Worm (Caenorhabditis elegans) whole organism, L2 larva: ENCODE results near the gene M03C11.6.
A peak's percentile ranks its signal among the peaks of the same experiment; 100 is the strongest.

Experiments used
- C34F6.9 ChIP-seq: fragments of 150-350 bp; optimal IDR thresholded peaks from 2 replicates; lab custom pipeline; 2014; ENCODE audit warnings: missing biosample characterization, missing genetic modification characterization
- R02D3.7 ChIP-seq: fragments of 150-350 bp; optimal IDR thresholded peaks from 2 replicates; lab custom pipeline; 2014; ENCODE audit warnings: missing biosample characterization, missing genetic modification characterization
- ZK546.5 ChIP-seq: sonication (generic microtip); optimal IDR thresholded peaks from 2 replicates; lab custom pipeline; 2017; ENCODE audit warnings: missing biosample characterization, missing genetic modification characterization
- alr-1 ChIP-seq: fragments of 150-350 bp; optimal IDR thresholded peaks from 2 replicates; lab custom pipeline; 2014; ENCODE audit warnings: missing biosample characterization, missing genetic modification characterization
- aly-2 ChIP-seq: fragments of 150-350 bp; optimal IDR thresholded peaks from 2 replicates; lab custom pipeline; 2014; ENCODE audit warnings: missing biosample characterization, missing genetic modification characterization
- ama-1 ChIP-seq: fragments of 150-350 bp; optimal IDR thresholded peaks from 2 replicates; lab custom pipeline; 2018; ENCODE audit warnings: inconsistent platforms
- blmp-1 ChIP-seq: sonication (generic microtip); optimal IDR thresholded peaks from 2 replicates; lab custom pipeline; 2017; ENCODE audit warnings: missing genetic modification characterization, mild to moderate bottlenecking, missing compliant biosample characterization, antibody characterized with exemption, moderate library complexity; ENCODE audit not compliant: insufficient read depth
- ceh-82 ChIP-seq: fragments of 150-350 bp; optimal IDR thresholded peaks from 2 replicates; lab custom pipeline; 2014; ENCODE audit warnings: missing biosample characterization, missing genetic modification characterization
- crh-2 ChIP-seq: sonication (generic microtip); optimal IDR thresholded peaks from 2 replicates; lab custom pipeline; 2017; ENCODE audit warnings: missing biosample characterization, missing genetic modification characterization
- dmd-4 ChIP-seq: sonication (generic microtip); optimal IDR thresholded peaks from 2 replicates; lab custom pipeline; 2017; ENCODE audit warnings: missing biosample characterization, missing genetic modification characterization
- egl-27 ChIP-seq: sonication (generic microtip); optimal IDR thresholded peaks from 3 replicates; lab custom pipeline; 2017; ENCODE audit warnings: missing biosample characterization, missing genetic modification reagents, missing genetic modification characterization
- elt-1 ChIP-seq: fragments of 150-350 bp; optimal IDR thresholded peaks from 2 replicates; lab custom pipeline; 2014; ENCODE audit warnings: missing biosample characterization, missing genetic modification characterization
- elt-3 ChIP-seq: sonication (generic microtip); optimal IDR thresholded peaks from 2 replicates; lab custom pipeline; 2017; ENCODE audit warnings: missing biosample characterization, missing genetic modification characterization
- fos-1 ChIP-seq: fragments of 150-350 bp; optimal IDR thresholded peaks from 2 replicates; lab custom pipeline; 2014; ENCODE audit warnings: missing biosample characterization, missing genetic modification characterization
- gmeb-1 ChIP-seq: fragments of 150-350 bp; optimal IDR thresholded peaks from 2 replicates; lab custom pipeline; 2014; ENCODE audit warnings: missing biosample characterization, missing genetic modification characterization
- lin-11 ChIP-seq: fragments of 150-350 bp; sonication (generic microtip); optimal IDR thresholded peaks from 2 replicates; lab custom pipeline; 2014; ENCODE audit warnings: missing biosample characterization, missing genetic modification characterization, inconsistent platforms, mixed read lengths
- lin-13 ChIP-seq: fragments of 150-350 bp; optimal IDR thresholded peaks from 2 replicates; lab custom pipeline; 2014; ENCODE audit warnings: missing biosample characterization, missing genetic modification reagents, missing genetic modification characterization
- lsy-2 ChIP-seq, 2 experiments: fragments of 150-350 bp in 1 of 2; sonication (generic microtip) in 1 of 2; optimal IDR thresholded peaks; 2 replicates each; lab custom pipeline; 2014 to 2017; ENCODE audit warnings: missing biosample characterization in 2 of 2, missing genetic modification characterization in 2 of 2
- mab-5 ChIP-seq: fragments of 150-350 bp; optimal IDR thresholded peaks from 2 replicates; lab custom pipeline; 2014; ENCODE audit warnings: missing biosample characterization, missing genetic modification characterization
- mbf-1 ChIP-seq: sonication (generic microtip); optimal IDR thresholded peaks from 2 replicates; lab custom pipeline; 2017; ENCODE audit warnings: missing biosample characterization, missing genetic modification characterization
- mdl-1 ChIP-seq, 2 experiments: fragments of 150-350 bp in 1 of 2; sonication (generic microtip) in 1 of 2; optimal IDR thresholded peaks; 2 replicates each; lab custom pipeline; 2017; ENCODE audit warnings: missing biosample characterization in 2 of 2, missing genetic modification characterization in 2 of 2
- nhr-10 ChIP-seq: sonication (generic microtip); optimal IDR thresholded peaks from 2 replicates; lab custom pipeline; 2017; ENCODE audit warnings: missing biosample characterization, missing genetic modification characterization
- nhr-11 ChIP-seq: fragments of 150-350 bp; optimal IDR thresholded peaks from 2 replicates; lab custom pipeline; 2014; ENCODE audit warnings: missing biosample characterization, missing genetic modification characterization
- nhr-12 ChIP-seq: fragments of 150-350 bp; optimal IDR thresholded peaks from 2 replicates; lab custom pipeline; 2014; ENCODE audit warnings: missing biosample characterization, missing genetic modification characterization
- nhr-129 ChIP-seq: fragments of 150-350 bp; optimal IDR thresholded peaks from 2 replicates; lab custom pipeline; 2014; ENCODE audit warnings: missing biosample characterization, missing genetic modification characterization
- nhr-23 ChIP-seq: fragments of 150-350 bp; optimal IDR thresholded peaks from 2 replicates; lab custom pipeline; 2014; ENCODE audit warnings: missing biosample characterization, missing genetic modification reagents, missing genetic modification characterization
- nhr-25 ChIP-seq: fragments of 150-350 bp; sonication (generic microtip); optimal IDR thresholded peaks from 3 replicates; lab custom pipeline; 2014; ENCODE audit warnings: missing biosample characterization, missing genetic modification characterization
- nhr-6 ChIP-seq: fragments of 150-350 bp; optimal IDR thresholded peaks from 2 replicates; lab custom pipeline; 2014; ENCODE audit warnings: missing biosample characterization, missing genetic modification characterization
- peb-1 ChIP-seq: fragments of 150-350 bp; optimal IDR thresholded peaks from 2 replicates; lab custom pipeline; 2014; ENCODE audit warnings: missing biosample characterization, missing genetic modification characterization
- sem-4 ChIP-seq: fragments of 150-350 bp; optimal IDR thresholded peaks from 2 replicates; lab custom pipeline; 2014; ENCODE audit warnings: missing biosample characterization, missing genetic modification reagents, missing genetic modification characterization
- sma-3 ChIP-seq: sonication (generic microtip); optimal IDR thresholded peaks from 2 replicates; lab custom pipeline; 2016; ENCODE audit warnings: missing genetic modification reagents, missing genetic modification characterization, missing compliant biosample characterization
- unc-39 ChIP-seq: fragments of 150-350 bp; optimal IDR thresholded peaks from 2 replicates; lab custom pipeline; 2014; ENCODE audit warnings: missing biosample characterization, missing genetic modification characterization
- unc-55 ChIP-seq: fragments of 150-350 bp; sonication (generic microtip); optimal IDR thresholded peaks from 3 replicates; lab custom pipeline; 2014; ENCODE audit warnings: missing biosample characterization, missing genetic modification reagents, missing genetic modification characterization
- unc-62 ChIP-seq: fragments of 150-350 bp; optimal IDR thresholded peaks from 2 replicates; lab custom pipeline; 2014; ENCODE audit warnings: missing biosample characterization, missing genetic modification reagents, missing genetic modification characterization
- zag-1 ChIP-seq: fragments of 150-350 bp; optimal IDR thresholded peaks from 2 replicates; lab custom pipeline; 2014; ENCODE audit warnings: missing biosample characterization, missing genetic modification characterization
- ztf-1 ChIP-seq: fragments of 200-800 bp; sonication (Bioruptor generic); conservative IDR thresholded peaks from 2 replicates; pipeline ENCODE4 v1.3.6; 2022; ENCODE audit warnings: missing genetic modification characterization, missing compliant biosample characterization
- ztf-11 ChIP-seq: sonication (generic microtip); optimal IDR thresholded peaks from 2 replicates; lab custom pipeline; 2017; ENCODE audit warnings: missing biosample characterization, missing genetic modification characterization

Gene M03C11.6

DNA sequence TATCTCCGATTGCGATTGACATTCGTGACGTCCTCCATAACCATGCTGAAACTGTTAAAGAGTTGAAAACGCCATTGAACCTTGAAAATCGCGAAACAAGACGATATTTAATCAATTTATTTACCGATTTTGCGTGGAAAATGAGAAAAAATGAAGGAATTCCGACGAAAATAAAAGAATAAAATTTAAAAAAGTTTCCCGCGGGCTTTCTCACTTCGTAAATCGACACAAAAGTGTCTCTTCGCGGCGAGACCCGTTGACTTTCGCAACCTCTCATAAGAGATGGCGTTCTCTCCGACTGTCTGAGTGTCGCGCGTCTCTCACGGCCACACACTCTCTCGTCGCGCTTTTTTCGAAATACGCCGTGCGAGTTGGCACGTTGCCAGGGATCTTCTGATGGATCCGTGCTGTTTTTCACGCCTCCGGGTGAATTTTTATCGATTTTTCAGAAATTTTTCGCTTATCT is 16.6 kb downstream of the M03C11.6 start, which contains the start of gene hat-1 (continued):
- TF ChIP-seq blmp-1 (tag; lab: Kevin White, UChicago) (peak; percentile 81), dmd-4 (tag; lab: Kevin White, UChicago) (no peak), ztf-1 (GFP tag; lab: Robert Waterston, UW) (no peak), ceh-82 (tag; lab: Kevin White, UChicago) (peak; percentile 34), unc-62 (GFP tag; lab: Kevin White, UChicago) (peak; percentile 80), nhr-11 (no peak)

DNA sequence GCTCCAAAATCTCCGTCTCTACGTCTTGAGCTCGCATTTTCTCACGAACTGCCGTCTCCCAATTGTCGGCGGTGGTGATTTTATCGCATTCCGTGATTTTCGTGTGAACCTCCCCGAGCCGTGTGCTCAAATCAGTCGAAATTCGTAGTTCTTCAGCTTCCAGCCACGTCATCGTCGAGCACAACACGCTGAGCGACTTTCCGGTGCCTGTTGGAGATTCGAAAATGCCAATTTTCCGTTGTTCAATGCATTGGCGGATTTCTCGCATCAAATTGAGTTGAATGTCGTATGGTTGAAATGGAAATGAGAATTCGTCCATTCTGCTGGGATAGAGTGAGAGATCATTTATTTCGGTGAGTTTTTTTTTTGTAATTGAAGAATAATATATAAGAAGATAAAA is 18.9 kb downstream of the M03C11.6 start, which contains the start of the genes M03C11.3 and chl-1:
M03C11.3 (plus strand) TSS at position 153 of the 400 bp plus-strand sequence.
chl-1 (minus strand) TSS at position 323 of the 400 bp plus-strand sequence.
- no peak for TF ChIP-seq gmeb-1 (tag; lab: Kevin White, UChicago)
- TF ChIP-seq crh-2 (tag; lab: Kevin White, UChicago), result no peak
- no peak for TF ChIP-seq peb-1 (tag; lab: Kevin White, UChicago)
- no peak for TF ChIP-seq dmd-4 (tag; lab: Kevin White, UChicago)
- no peak for TF ChIP-seq sma-3 (GFP tag; lab: Kevin White, UChicago)
- no peak for TF ChIP-seq nhr-129 (tag; lab: Kevin White, UChicago)
- no peak for TF ChIP-seq mab-5 (tag; lab: Kevin White, UChicago)
- no peak for TF ChIP-seq unc-39 (tag; lab: Kevin White, UChicago)
- TF ChIP-seq fos-1, result no peak
- TF ChIP-seq lin-13 (GFP tag; lab: Kevin White, UChicago), result no peak
- no peak for TF ChIP-seq blmp-1 (tag; lab: Kevin White, UChicago)
- no peak for TF ChIP-seq nhr-10 (tag; lab: Kevin White, UChicago)
- TF ChIP-seq nhr-6 (tag; lab: Kevin White, UChicago), result no peak
- no peak for TF ChIP-seq elt-3 (tag; lab: Kevin White, UChicago)
- TF ChIP-seq ceh-82 (tag; lab: Kevin White, UChicago), result no peak
- no peak for TF ChIP-seq ztf-1 (GFP tag; lab: Robert Waterston, UW)

DNA sequence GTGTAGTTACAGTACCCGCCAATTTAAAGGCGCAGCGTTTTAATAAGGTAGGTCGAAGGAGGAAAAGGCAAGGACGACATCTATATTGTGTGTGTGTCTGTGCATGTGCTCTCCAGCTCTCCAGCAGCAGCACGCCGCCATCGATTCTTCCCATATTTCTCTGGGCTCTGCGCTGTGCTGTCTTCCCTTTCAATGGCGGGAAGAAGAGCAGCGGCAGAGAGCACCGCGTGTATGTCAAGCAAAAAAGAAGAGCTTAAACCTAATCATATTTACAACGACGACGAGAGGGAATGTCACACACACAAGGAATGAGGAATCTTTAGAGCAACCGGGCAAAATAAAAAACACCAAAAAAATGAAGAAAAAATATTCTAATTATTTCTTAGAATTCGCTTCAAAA is 24.9 kb downstream of the M03C11.6 start:
- TF ChIP-seq unc-62 (GFP tag; lab: Kevin White, UChicago) (no peak), egl-27 (tag; lab: Kevin White, UChicago) (no peak), blmp-1 (tag; lab: Kevin White, UChicago) (no peak), nhr-6 (tag; lab: Kevin White, UChicago) (no peak), ZK546.5 (tag; lab: Kevin White, UChicago) (no peak), unc-39 (tag; lab: Kevin White, UChicago) (no peak), dmd-4 (tag; lab: Kevin White, UChicago) (no peak), ama-1 (lab: Kevin White, UChicago) (no peak), lin-13 (GFP tag; lab: Kevin White, UChicago) (no peak), gmeb-1 (tag; lab: Kevin White, UChicago) (no peak), aly-2 (tag; lab: Kevin White, UChicago) (no peak), ztf-1 (GFP tag; lab: Robert Waterston, UW) (no peak), lsy-2 (tag; optimal IDR thresholded peaks at IDR 0.05; lab: Kevin White, UChicago) (peak in 1 of 2 experiments; percentile 53), nhr-129 (tag; lab: Kevin White, UChicago) (peak; percentile 47), nhr-12 (tag; lab: Kevin White, UChicago) (no peak), unc-55 (GFP tag; lab: Kevin White, UChicago) (peak; percentile 39), ztf-11 (tag; lab: Kevin White, UChicago) (no peak), mdl-1 (tag; optimal IDR thresholded peaks at IDR 0.05; lab: Kevin White, UChicago) (no peak), alr-1 (tag; lab: Kevin White, UChicago) (no peak), elt-1 (tag; lab: Kevin White, UChicago) (no peak), crh-2 (tag; lab: Kevin White, UChicago) (peak; percentile 26), ceh-82 (tag; lab: Kevin White, UChicago) (no peak), R02D3.7 (no peak), sem-4 (tag; lab: Kevin White, UChicago) (no peak), fos-1 (no peak), C34F6.9 (tag; lab: Kevin White, UChicago) (peak; percentile 45), mab-5 (tag; lab: Kevin White, UChicago) (no peak), nhr-11 (no peak), lin-11 (tag; lab: Kevin White, UChicago) (peak; percentile 25), nhr-25 (tag; lab: Kevin White, UChicago) (no peak), nhr-23 (tag; lab: Kevin White, UChicago) (no peak), sma-3 (GFP tag; lab: Kevin White, UChicago) (no peak), zag-1 (peak; percentile 71), mbf-1 (tag; lab: Kevin White, UChicago) (no peak)
